Worm (Caenorhabditis elegans) whole organism, midembryonic: Measurements from ENCODE around the gene gcy-14.

Source experiments
- cog-1 ChIP-seq: sonication (generic microtip); optimal IDR thresholded peaks from 2 replicates; lab custom pipeline; 2016; ENCODE audit warnings: missing genetic modification characterization, missing compliant biosample characterization
- ref-1 ChIP-seq: fragments of 200-800 bp; sonication (Bioruptor generic); conservative IDR thresholded peaks from 2 replicates; pipeline ENCODE4 v1.3.6; 2022; ENCODE audit warnings: missing genetic modification reagents, missing genetic modification characterization, missing compliant biosample characterization
- tab-1 ChIP-seq: fragments of 200-800 bp; sonication (Bioruptor generic); IDR thresholded peaks from 2 replicates; pipeline ENCODE4 v1.3.6; 2022; ENCODE audit warnings: missing genetic modification characterization, missing compliant biosample characterization

ce11 chrV:14910758-14911157 lies 42.7 kb upstream of the gcy-14 start:
- TF ChIP-seq ref-1 (GFP tag; lab: Robert Waterston, UW) = no peak
- TF ChIP-seq tab-1 (GFP tag; lab: Robert Waterston, UW) = no peak
- no peak for TF ChIP-seq cog-1 (tag; lab: Kevin White, UChicago)
